Worm (Caenorhabditis elegans) whole organism, L4 larva: ENCODE measurements around the gene gst-17.
"Not testable (repeated sequence)": the region's sequence is repeated elsewhere in the genome, so short reads cannot be mapped to it uniquely, and the experiment has no call there.

ENCODE experiments used
- lsy-2 ChIP-seq, 2 experiments: fragments of 150-350 bp in 1 of 2; sonication (generic microtip) in 1 of 2; optimal IDR thresholded peaks; 2 replicates each; lab custom pipeline; 2014 to 2017; ENCODE audit warnings: missing biosample characterization in 2 of 2, missing genetic modification characterization in 2 of 2
- nhr-237 ChIP-seq: sonication (generic microtip); optimal IDR thresholded peaks from 2 replicates; lab custom pipeline; 2017; ENCODE audit warnings: missing biosample characterization, missing genetic modification characterization
- unc-62 ChIP-seq, 3 experiments: fragments of 150-350 bp in 1 of 3; sonication (generic microtip); optimal IDR thresholded peaks in 2 of 3; peaks in 1 of 3; 1 replicate in 1 of 3; 2 replicates in 2 of 3; lab custom pipeline; 2014 to 2017; ENCODE audit warnings: missing biosample characterization in 3 of 3, missing genetic modification characterization in 3 of 3, missing genetic modification reagents in 3 of 3, missing genotype in 1 of 3

DNA sequence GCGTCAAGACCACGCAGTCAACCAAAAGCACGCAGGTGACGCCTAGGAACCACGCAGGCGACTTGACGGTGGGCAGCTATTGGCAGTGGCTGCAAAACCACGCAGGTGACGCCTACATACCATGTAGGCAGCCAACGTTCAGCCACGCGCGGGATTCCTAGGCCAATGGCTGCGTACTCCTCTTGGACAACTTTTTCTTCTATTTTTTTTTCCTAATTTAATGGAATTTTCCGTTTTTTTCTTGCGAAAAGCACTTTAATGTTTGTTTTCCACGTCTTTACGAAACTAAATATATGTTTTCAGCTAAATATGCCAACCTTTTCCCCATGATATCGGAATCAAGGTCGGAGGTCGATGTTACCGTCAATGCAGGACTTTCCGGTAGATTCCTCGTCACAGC lies 24.1 kb upstream of the gst-17 start, which contains the start of gene C31C9.9:
- TF ChIP-seq lsy-2 (tag; optimal IDR thresholded peaks at IDR 0.05; lab: Kevin White, UChicago); unc-62 (GFP tag; optimal IDR thresholded peaks at IDR 0.05 in 1 of 2; lab: Kevin White, UChicago); unc-62 (tag; optimal IDR thresholded peaks at IDR 0.05; lab: Kevin White, UChicago); nhr-237 (tag; lab: Kevin White, UChicago): not testable (repeated sequence)
